Worm (Caenorhabditis elegans) whole organism, L4 larva: ENCODE measurements around the gene F49F1.12.
"Not testable (repeated sequence)": the region's sequence is repeated elsewhere in the genome, so short reads cannot be mapped to it uniquely, and the experiment has no call there.

Source experiments
- D1046.2 ChIP-seq: fragments of 200-800 bp; sonication (Bioruptor generic); IDR thresholded peaks from 2 replicates; pipeline ENCODE4 v1.3.6; 2022; ENCODE audit warnings: missing genetic modification characterization, missing compliant biosample characterization
- T26A8.4 ChIP-seq: fragments of 200-800 bp; sonication (Bioruptor generic); IDR thresholded peaks from 2 replicates; pipeline ENCODE4 v1.3.6; 2022; ENCODE audit warnings: missing genetic modification characterization, missing compliant biosample characterization
- Y48G9A.11 ChIP-seq: fragments of 200-800 bp; sonication (Bioruptor generic); IDR thresholded peaks from 2 replicates; pipeline ENCODE4 v1.3.6; 2022; ENCODE audit warnings: missing genetic modification reagents, missing genetic modification characterization, missing compliant biosample characterization
- Y5F2A.4 ChIP-seq: fragments of 200-800 bp; sonication (Bioruptor generic); optimal IDR thresholded peaks from 2 replicates; lab custom pipeline; 2018; ENCODE audit warnings: mild to moderate bottlenecking, missing genetic modification characterization, missing compliant biosample characterization
- ZK337.2 ChIP-seq: fragments of 200-800 bp; sonication (Bioruptor generic); IDR thresholded peaks from 2 replicates; pipeline ENCODE4 v1.3.6; 2022; ENCODE audit warnings: missing genetic modification reagents, missing genetic modification characterization, missing compliant biosample characterization
- ama-1 ChIP-seq: fragments of 150-350 bp; optimal IDR thresholded peaks from 2 replicates; lab custom pipeline; 2014; ENCODE audit warnings: inconsistent platforms, mixed read lengths
- arid-1 ChIP-seq: fragments of 200-800 bp; sonication (Bioruptor generic); conservative IDR thresholded peaks from 2 replicates; pipeline ENCODE4 v1.3.6; 2022; ENCODE audit warnings: missing genetic modification reagents, missing genetic modification characterization, missing compliant biosample characterization
- ceh-20 ChIP-seq: fragments of 200-800 bp; sonication (Bioruptor generic); IDR thresholded peaks from 2 replicates; pipeline ENCODE4 v1.3.6; 2022; ENCODE audit warnings: missing genetic modification reagents, missing genetic modification characterization, missing compliant biosample characterization
- ctbp-1 ChIP-seq: fragments of 200-800 bp; sonication (Bioruptor generic); IDR thresholded peaks from 2 replicates; pipeline ENCODE4 v1.3.6; 2022; ENCODE audit warnings: missing genetic modification reagents, missing genetic modification characterization, missing compliant biosample characterization
- daf-16 ChIP-seq, 3 experiments: sonication (generic microtip); optimal IDR thresholded peaks; 2 replicates each; lab custom pipeline; 2016 to 2017; ENCODE audit warnings: missing genetic modification characterization in 3 of 3, missing genetic modification reagents in 3 of 3, mild to moderate bottlenecking in 2 of 3, missing compliant biosample characterization in 2 of 3, missing biosample characterization in 1 of 3, moderate library complexity in 1 of 3
- daf-8 ChIP-seq: fragments of 200-800 bp; sonication (Bioruptor generic); IDR thresholded peaks from 2 replicates; pipeline ENCODE4 v1.3.6; 2022; ENCODE audit warnings: missing genetic modification characterization, missing compliant biosample characterization
- dmd-6 ChIP-seq: fragments of 200-800 bp; sonication (Bioruptor generic); IDR thresholded peaks from 2 replicates; pipeline ENCODE4 v1.3.6; 2022; ENCODE audit warnings: missing genetic modification reagents, missing genetic modification characterization, missing compliant biosample characterization
- dmd-8 ChIP-seq: fragments of 200-800 bp; sonication (Bioruptor generic); IDR thresholded peaks from 2 replicates; pipeline ENCODE4 v1.3.6; 2022; ENCODE audit warnings: missing genetic modification characterization, missing compliant biosample characterization
- dmd-9 ChIP-seq: fragments of 200-800 bp; sonication (Bioruptor generic); IDR thresholded peaks from 2 replicates; pipeline ENCODE4 v1.3.6; 2022; ENCODE audit warnings: missing genetic modification reagents, missing genetic modification characterization, missing compliant biosample characterization
- dpl-1 ChIP-seq: fragments of 150-350 bp; optimal IDR thresholded peaks from 2 replicates; lab custom pipeline; 2014; ENCODE audit warnings: missing biosample characterization, missing genetic modification reagents, missing genetic modification characterization
- egl-43 ChIP-seq: fragments of 200-800 bp; sonication (Bioruptor generic); IDR thresholded peaks from 2 replicates; pipeline ENCODE4 v1.3.6; 2022; ENCODE audit warnings: missing genetic modification reagents, missing genetic modification characterization, missing compliant biosample characterization
- hlh-11 ChIP-seq: fragments of 200-800 bp; sonication (Bioruptor generic); optimal IDR thresholded peaks from 2 replicates; lab custom pipeline; 2018; ENCODE audit warnings: mild to moderate bottlenecking, missing genetic modification characterization, missing compliant biosample characterization
- hmg-1.1 ChIP-seq: fragments of 200-800 bp; sonication (Bioruptor generic); IDR thresholded peaks from 2 replicates; pipeline ENCODE4 v1.3.6; 2022; ENCODE audit warnings: missing genetic modification reagents, missing genetic modification characterization, missing compliant biosample characterization
- lin-1 ChIP-seq: fragments of 200-800 bp; sonication (Bioruptor generic); IDR thresholded peaks from 2 replicates; pipeline ENCODE4 v1.3.6; 2022; ENCODE audit warnings: missing genetic modification reagents, missing genetic modification characterization, missing compliant biosample characterization
- lin-29 ChIP-seq: fragments of 200-800 bp; sonication (Bioruptor generic); IDR thresholded peaks from 2 replicates; pipeline ENCODE4 v1.3.6; 2022; ENCODE audit warnings: missing genetic modification reagents, missing genetic modification characterization, missing compliant biosample characterization
- lin-38 ChIP-seq: fragments of 200-800 bp; sonication (Bioruptor generic); IDR thresholded peaks from 2 replicates; pipeline ENCODE4 v1.3.6; 2022; ENCODE audit warnings: missing genetic modification reagents, missing genetic modification characterization, missing compliant biosample characterization
- lsy-2 ChIP-seq, 2 experiments: fragments of 150-350 bp in 1 of 2; sonication (generic microtip) in 1 of 2; optimal IDR thresholded peaks; 2 replicates each; lab custom pipeline; 2014 to 2017; ENCODE audit warnings: missing biosample characterization in 2 of 2, missing genetic modification characterization in 2 of 2
- madf-5 ChIP-seq, 2 experiments: fragments of 200-800 bp; sonication (Bioruptor generic); IDR thresholded peaks; 2 replicates each; pipeline ENCODE4 v1.3.6; 2022; ENCODE audit warnings: missing compliant biosample characterization in 2 of 2, missing genetic modification characterization in 2 of 2
- madf-9 ChIP-seq: fragments of 200-800 bp; sonication (Bioruptor generic); conservative IDR thresholded peaks from 2 replicates; pipeline ENCODE4 v1.3.6; 2022; ENCODE audit warnings: missing genetic modification reagents, missing genetic modification characterization, missing compliant biosample characterization
- mdt-29 ChIP-seq: fragments of 200-800 bp; sonication (Bioruptor generic); IDR thresholded peaks from 2 replicates; pipeline ENCODE4 v1.3.6; 2022; ENCODE audit warnings: missing genetic modification reagents, missing genetic modification characterization, missing compliant biosample characterization
- mes-2 ChIP-seq: sonication (generic microtip); optimal IDR thresholded peaks from 2 replicates; lab custom pipeline; 2016; ENCODE audit warnings: missing genotype, mild to moderate bottlenecking, missing genetic modification characterization, missing compliant biosample characterization; ENCODE audit not compliant: poor library complexity, severe bottlenecking
- mxl-2 ChIP-seq: fragments of 200-800 bp; sonication (Bioruptor generic); conservative IDR thresholded peaks from 2 replicates; pipeline ENCODE4 v1.3.6; 2022; ENCODE audit warnings: missing genetic modification reagents, missing genetic modification characterization, missing compliant biosample characterization
- nhr-41 ChIP-seq: fragments of 200-800 bp; sonication (Bioruptor generic); IDR thresholded peaks from 2 replicates; pipeline ENCODE4 v1.3.6; 2022; ENCODE audit warnings: missing genetic modification reagents, missing genetic modification characterization, missing compliant biosample characterization
- nhr-42 ChIP-seq: fragments of 200-800 bp; sonication (Bioruptor generic); IDR thresholded peaks from 2 replicates; pipeline ENCODE4 v1.3.6; 2022; ENCODE audit warnings: missing genetic modification characterization, missing compliant biosample characterization
- pha-4 ChIP-seq, 2 experiments: fragments of 150-350 bp in 1 of 2; fragments of 200-800 bp in 1 of 2; sonication (Bioruptor generic) in 1 of 2; IDR thresholded peaks in 1 of 2; optimal IDR thresholded peaks in 1 of 2; 2 replicates each; pipeline versions ENCODE4 v1.3.6 to Lab custom; 2014 to 2022; ENCODE audit warnings: missing genetic modification characterization in 2 of 2, missing genetic modification reagents in 2 of 2, missing biosample characterization in 1 of 2, missing compliant biosample characterization in 1 of 2
- php-3 ChIP-seq: fragments of 200-800 bp; sonication (Bioruptor generic); IDR thresholded peaks from 2 replicates; pipeline ENCODE4 v1.3.6; 2022; ENCODE audit warnings: missing genetic modification reagents, missing genetic modification characterization, missing compliant biosample characterization
- pqm-1 ChIP-seq: sonication (generic microtip); optimal IDR thresholded peaks from 2 replicates; lab custom pipeline; 2017; ENCODE audit warnings: missing biosample characterization, missing genetic modification characterization
- rbr-2 ChIP-seq: sonication (generic microtip); optimal IDR thresholded peaks from 2 replicates; lab custom pipeline; 2016; ENCODE audit warnings: missing genotype, missing genetic modification characterization, missing compliant biosample characterization
- saeg-2 ChIP-seq: fragments of 200-800 bp; sonication (Bioruptor generic); IDR thresholded peaks from 2 replicates; pipeline ENCODE4 v1.3.6; 2022; ENCODE audit warnings: missing genetic modification reagents, missing genetic modification characterization, missing compliant biosample characterization
- set-16 ChIP-seq: fragments of 200-800 bp; sonication (Bioruptor generic); IDR thresholded peaks from 2 replicates; pipeline ENCODE4 v1.3.6; 2022; ENCODE audit warnings: missing genetic modification reagents, missing genetic modification characterization, missing compliant biosample characterization
- tra-1 ChIP-seq: fragments of 200-800 bp; sonication (Bioruptor generic); IDR thresholded peaks from 2 replicates; pipeline ENCODE4 v1.3.6; 2022; ENCODE audit warnings: missing genetic modification reagents, missing genetic modification characterization, missing compliant biosample characterization
- vab-7 ChIP-seq: fragments of 200-800 bp; sonication (Bioruptor generic); IDR thresholded peaks from 2 replicates; pipeline ENCODE4 v1.3.6; 2022; ENCODE audit warnings: missing genetic modification reagents, missing genetic modification characterization, missing compliant biosample characterization
- zfp-3 ChIP-seq: fragments of 200-800 bp; sonication (Bioruptor generic); conservative IDR thresholded peaks from 2 replicates; pipeline ENCODE4 v1.3.6; 2022; ENCODE audit warnings: missing genetic modification reagents, missing genetic modification characterization, missing compliant biosample characterization

The F49F1.12 gene

DNA sequence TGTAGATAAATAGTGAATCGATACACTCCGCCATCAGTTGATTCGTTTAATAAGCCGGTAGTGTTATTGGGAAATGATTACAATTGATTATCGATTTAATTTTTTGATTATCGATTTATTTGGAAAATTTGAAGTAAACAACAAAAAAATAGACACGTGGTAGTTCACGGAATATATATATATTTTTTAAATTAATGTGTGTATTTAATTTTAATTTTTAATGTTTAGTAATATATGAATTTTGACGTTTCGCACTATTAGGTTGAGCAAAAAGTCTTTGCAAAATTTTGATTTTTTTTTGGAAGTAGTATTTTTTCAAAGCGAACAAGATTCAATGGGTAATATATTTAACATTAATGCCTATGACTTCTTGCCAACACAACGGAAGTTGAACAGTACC lies at the start of gene F49F1.12:
Gene F49F1.12, minus strand, starts transcription at position 101 of the 400 bp plus-strand sequence.
- not testable (repeated sequence) for TF ChIP-seq Y5F2A.4 (GFP tag; lab: Kevin White, UChicago); mdt-29 (GFP tag; lab: Robert Waterston, UW); daf-16 (GFP tag; optimal IDR thresholded peaks at IDR 0.05; lab: Kevin White, UChicago); daf-16 (tag; optimal IDR thresholded peaks at IDR 0.05; lab: Kevin White, UChicago)

DNA sequence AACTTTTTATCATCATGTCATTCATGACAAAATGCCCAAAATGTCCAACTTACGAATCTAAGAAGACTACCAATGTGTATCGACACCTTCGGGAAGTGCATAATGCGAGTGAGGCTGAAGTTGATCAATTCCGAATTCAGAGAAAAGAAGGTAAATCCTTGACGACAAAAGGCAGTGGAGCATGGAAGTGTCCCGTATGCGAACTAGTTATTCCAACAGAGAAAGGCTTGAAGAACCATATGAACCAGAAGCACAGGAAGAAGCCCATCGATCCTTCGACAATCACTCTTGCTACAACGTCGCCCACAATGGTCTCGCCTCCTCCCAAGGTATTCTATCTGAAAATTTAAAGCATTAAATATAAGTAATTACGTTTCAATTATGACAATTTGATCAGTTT lies 43.2 kb upstream of the F49F1.12 start, which contains the start of gene K08D10.11:
Gene K08D10.11, minus strand, starts transcription at position 101 of the 400 bp plus-strand sequence.
- TF ChIP-seq mes-2; ama-1 (lab: Kevin White, UChicago); pqm-1 (tag; lab: Kevin White, UChicago): not testable (repeated sequence)

DNA sequence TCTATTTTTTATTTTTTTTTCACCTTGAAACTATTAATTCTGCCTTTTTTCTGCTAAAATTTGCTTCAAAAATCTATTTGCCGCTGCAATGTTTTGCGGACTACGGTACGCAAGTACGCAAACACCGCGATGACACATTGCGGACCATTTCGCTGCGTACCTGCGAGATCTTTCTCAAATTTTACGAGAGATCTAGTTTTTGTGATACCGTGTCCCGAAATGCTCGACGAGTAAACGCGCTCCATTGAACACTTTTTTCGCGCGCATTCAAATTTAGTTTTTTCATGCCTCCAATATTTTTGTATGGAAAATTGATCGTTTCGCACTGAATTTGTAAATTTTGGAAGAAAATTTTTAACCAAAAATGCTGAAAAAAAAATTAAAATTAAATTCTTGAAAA lies 41.9 kb upstream of the F49F1.12 start:
- TF ChIP-seq dmd-6 (peak; percentile 95), Y48G9A.11 (GFP tag; lab: Robert Waterston, UW) (peak; percentile 70), mdt-29 (GFP tag; lab: Robert Waterston, UW) (peak; percentile 83), lin-29 (GFP tag; lab: Robert Waterston, UW) (peak; percentile 98), egl-43 (peak; percentile 95), mxl-2 (GFP tag; lab: Robert Waterston, UW) (0 out of 2 replicates have a peak, but pooled peaks have one; percentile 14), lsy-2 (tag; optimal IDR thresholded peaks at IDR 0.05; lab: Kevin White, UChicago) (peak; percentile 28 to 77), madf-9 (peak; percentile 83), ZK337.2 (GFP tag; lab: Robert Waterston, UW) (peak; percentile 82), php-3 (GFP tag; lab: Robert Waterston, UW) (peak; percentile 92), hmg-1.1 (GFP tag; lab: Robert Waterston, UW) (peak; percentile 98), saeg-2 (peak; percentile 88), hlh-11 (tag; lab: Kevin White, UChicago) (peak; percentile 3), T26A8.4 (GFP tag; lab: Robert Waterston, UW) (peak; percentile 96), lin-1 (GFP tag; lab: Robert Waterston, UW) (0 out of 2 replicates have a peak, but pooled peaks have one; percentile 43), zfp-3 (GFP tag; lab: Robert Waterston, UW) (peak; percentile 93), dmd-9 (GFP tag; lab: Robert Waterston, UW) (peak; percentile 95), set-16 (GFP tag; lab: Robert Waterston, UW) (peak; percentile 51; the same call in 1 of the 2 replicates), vab-7 (GFP tag; lab: Robert Waterston, UW) (peak; percentile 81), dpl-1 (GFP tag; lab: Kevin White, UChicago) (peak; percentile 33), pha-4 (GFP tag; IDR thresholded peaks at IDR 0.05; lab: Robert Waterston, UW) (peak; percentile 85), rbr-2 (tag; lab: Kevin White, UChicago) (peak; percentile 32), lin-38 (GFP tag; lab: Robert Waterston, UW) (peak; percentile 100), arid-1 (peak; percentile 84), tra-1 (GFP tag; lab: Robert Waterston, UW) (peak; percentile 95), mes-2 (peak; percentile 53), ctbp-1 (peak; percentile 92), ceh-20 (GFP tag; lab: Robert Waterston, UW) (peak; percentile 98), nhr-41 (GFP tag; lab: Robert Waterston, UW) (0 out of 2 replicates have a peak, but pooled peaks have one; percentile 30), madf-5 (GFP tag; IDR thresholded peaks at IDR 0.05; lab: Robert Waterston, UW) (peak in 1 of 2 experiments; percentile 88; a peak in 2 of 4 replicates), dmd-8 (0 out of 2 replicates have a peak, but pooled peaks have one; percentile 12), daf-8 (GFP tag; lab: Robert Waterston, UW) (peak; percentile 82; the same call in 1 of the 2 replicates), D1046.2 (peak; percentile 96), nhr-42 (GFP tag; lab: Robert Waterston, UW) (peak; percentile 97)
- TF ChIP-seq pha-4 (tag; optimal IDR thresholded peaks at IDR 0.05; lab: Kevin White, UChicago), result not testable (repeated sequence)
